Worm (Caenorhabditis elegans) whole organism, L2 larva: ENCODE results near the gene col-176.

ENCODE experiments used
- mdl-1 ChIP-seq, 2 experiments: fragments of 150-350 bp in 1 of 2; sonication (generic microtip) in 1 of 2; optimal IDR thresholded peaks; 2 replicates each; lab custom pipeline; 2017; ENCODE audit warnings: missing biosample characterization in 2 of 2, missing genetic modification characterization in 2 of 2
- unc-62 ChIP-seq: fragments of 150-350 bp; optimal IDR thresholded peaks from 2 replicates; lab custom pipeline; 2014; ENCODE audit warnings: missing biosample characterization, missing genetic modification reagents, missing genetic modification characterization

ce11 chrX:10113677-10114076, 36.3 kb downstream of the col-176 start:
- TF ChIP-seq unc-62 (GFP tag; lab: Kevin White, UChicago) (no peak), mdl-1 (tag; optimal IDR thresholded peaks at IDR 0.05; lab: Kevin White, UChicago) (no peak)
